Worm (Caenorhabditis elegans) whole organism, midembryonic: Measurements from ENCODE around the gene C04A2.15.

Source experiments
- klf-2 ChIP-seq: fragments of 200-800 bp; sonication (Bioruptor generic); conservative IDR thresholded peaks from 2 replicates; pipeline ENCODE4 v1.3.6; 2022; ENCODE audit warnings: missing genetic modification reagents, missing genetic modification characterization, missing compliant biosample characterization
- tab-1 ChIP-seq: fragments of 200-800 bp; sonication (Bioruptor generic); IDR thresholded peaks from 2 replicates; pipeline ENCODE4 v1.3.6; 2022; ENCODE audit warnings: missing genetic modification characterization, missing compliant biosample characterization

ce11 chrII:6880067-6880466 lies 28.0 kb downstream of the C04A2.15 start, which contains the start of gene C44B7.7:
- TF ChIP-seq klf-2 (GFP tag; lab: Robert Waterston, UW) (no peak), tab-1 (no peak)
